Worm (Caenorhabditis elegans) whole organism, mixed stage, embryonic: Measurements from ENCODE around the gene lias-1.
A peak's percentile ranks its signal among the peaks of the same experiment; 100 is the strongest.

Experiments used
- ceh-39 ChIP-seq: fragments of 150-350 bp; optimal IDR thresholded peaks from 2 replicates; lab custom pipeline; 2014; ENCODE audit warnings: missing biosample characterization, missing genetic modification characterization
- cnd-1 ChIP-seq: fragments of 200-800 bp; sonication (Bioruptor generic); optimal IDR thresholded peaks from 2 replicates; lab custom pipeline; 2018; ENCODE audit warnings: mild to moderate bottlenecking, missing genetic modification characterization, missing compliant biosample characterization
- elt-1 ChIP-seq: sonication (generic microtip); optimal IDR thresholded peaks from 2 replicates; lab custom pipeline; 2017; ENCODE audit warnings: missing genetic modification characterization, mild to moderate bottlenecking, missing compliant biosample characterization, antibody characterized with exemption, moderate library complexity, borderline replicate concordance; ENCODE audit not compliant: insufficient read depth
- lsy-2 ChIP-seq: fragments of 150-350 bp; optimal IDR thresholded peaks from 2 replicates; lab custom pipeline; 2014; ENCODE audit warnings: missing biosample characterization, missing genetic modification characterization
- pha-4 ChIP-seq: fragments of 150-350 bp; optimal IDR thresholded peaks from 2 replicates; lab custom pipeline; 2018; ENCODE audit warnings: missing biosample characterization, missing genetic modification reagents, missing genetic modification characterization
- sem-2 ChIP-seq: fragments of 200-800 bp; sonication (Bioruptor generic); optimal IDR thresholded peaks from 2 replicates; lab custom pipeline; 2018; ENCODE audit warnings: mild to moderate bottlenecking, missing genetic modification characterization, missing compliant biosample characterization
- tbx-8 ChIP-seq: fragments of 200-800 bp; sonication (Bioruptor generic); optimal IDR thresholded peaks from 2 replicates; lab custom pipeline; 2018; ENCODE audit warnings: mild to moderate bottlenecking, missing genetic modification characterization, moderate library complexity, missing compliant biosample characterization
- unc-120 ChIP-seq: sonication (generic microtip); optimal IDR thresholded peaks from 2 replicates; lab custom pipeline; 2017; ENCODE audit warnings: missing genetic modification characterization, missing compliant biosample characterization; ENCODE audit not compliant: poor library complexity, severe bottlenecking
- unc-39 ChIP-seq: fragments of 150-350 bp; optimal IDR thresholded peaks from 2 replicates; lab custom pipeline; 2014; ENCODE audit warnings: missing biosample characterization, missing genetic modification characterization
- unc-62 ChIP-seq: fragments of 150-350 bp; optimal IDR thresholded peaks from 2 replicates; lab custom pipeline; 2014; ENCODE audit warnings: missing biosample characterization, missing genetic modification reagents, missing genetic modification characterization

ce11 chrIII:3499850-3500249, 5.1 kb downstream of the lias-1 start:
- TF ChIP-seq unc-39 (tag; lab: Kevin White, UChicago): no peak
- TF ChIP-seq unc-62: no peak
- TF ChIP-seq elt-1 (tag; lab: Kevin White, UChicago): no peak
- TF ChIP-seq sem-2: peak; percentile 91
- TF ChIP-seq lsy-2 (tag; lab: Kevin White, UChicago): no peak
- TF ChIP-seq pha-4: no peak
- no peak for TF ChIP-seq ceh-39
- TF ChIP-seq cnd-1: peak; percentile 98
- peak; percentile 100 for TF ChIP-seq tbx-8 (GFP tag; lab: Kevin White, UChicago)
- peak; percentile 71 for TF ChIP-seq unc-120
